Worm (Caenorhabditis elegans) whole organism, L3 larva: ENCODE data around the gene C18B2.2.

Source experiments
- R02D3.7 ChIP-seq: fragments of 150-350 bp; optimal IDR thresholded peaks from 2 replicates; lab custom pipeline; 2014; ENCODE audit warnings: missing biosample characterization, missing genetic modification characterization
- ZK546.5 ChIP-seq: sonication (generic microtip); optimal IDR thresholded peaks from 2 replicates; lab custom pipeline; 2017; ENCODE audit warnings: missing biosample characterization, missing genetic modification characterization
- ama-1 ChIP-seq: fragments of 150-350 bp; optimal IDR thresholded peaks from 2 replicates; lab custom pipeline; 2018
- ceh-28 ChIP-seq: fragments of 150-350 bp; optimal IDR thresholded peaks from 2 replicates; lab custom pipeline; 2014; ENCODE audit warnings: missing biosample characterization, missing genetic modification reagents, missing genetic modification characterization
- daf-12 ChIP-seq: fragments of 150-350 bp; optimal IDR thresholded peaks from 2 replicates; lab custom pipeline; 2014; ENCODE audit warnings: missing biosample characterization, missing genetic modification reagents, missing genetic modification characterization
- egl-5 ChIP-seq: fragments of 150-350 bp; optimal IDR thresholded peaks from 2 replicates; lab custom pipeline; 2017; ENCODE audit warnings: missing biosample characterization, missing genetic modification reagents, missing genetic modification characterization, inconsistent platforms
- elt-1 ChIP-seq: fragments of 150-350 bp; optimal IDR thresholded peaks from 2 replicates; lab custom pipeline; 2014; ENCODE audit warnings: missing biosample characterization, missing genetic modification characterization
- elt-2 ChIP-seq: sonication (generic microtip); optimal IDR thresholded peaks from 2 replicates; lab custom pipeline; 2016; ENCODE audit warnings: missing genetic modification reagents, mild to moderate bottlenecking, missing genetic modification characterization, missing compliant biosample characterization
- elt-3 ChIP-seq, 3 experiments: fragments of 150-350 bp in 1 of 3; sonication (generic microtip) in 2 of 3; optimal IDR thresholded peaks; 2 replicates in 2 of 3; 4 replicates in 1 of 3; lab custom pipeline; 2014 to 2017; ENCODE audit warnings: missing biosample characterization in 3 of 3, missing genetic modification characterization in 3 of 3
- fkh-10 ChIP-seq: sonication (generic microtip); optimal IDR thresholded peaks from 2 replicates; lab custom pipeline; 2017; ENCODE audit warnings: missing biosample characterization, missing genetic modification reagents, missing genetic modification characterization
- fos-1 ChIP-seq: fragments of 150-350 bp; optimal IDR thresholded peaks from 2 replicates; lab custom pipeline; 2014; ENCODE audit warnings: missing biosample characterization, missing genetic modification characterization
- hmg-11 ChIP-seq: sonication (generic microtip); optimal IDR thresholded peaks from 2 replicates; lab custom pipeline; 2016; ENCODE audit warnings: missing genetic modification characterization, missing compliant biosample characterization
- jun-1 ChIP-seq: fragments of 150-350 bp; optimal IDR thresholded peaks from 2 replicates; lab custom pipeline; 2014; ENCODE audit warnings: missing biosample characterization, missing genetic modification reagents, missing genetic modification characterization
- lin-15B ChIP-seq: fragments of 150-350 bp; optimal IDR thresholded peaks from 2 replicates; lab custom pipeline; 2014; ENCODE audit warnings: missing biosample characterization, missing genetic modification characterization
- lin-39 ChIP-seq: fragments of 150-350 bp; optimal IDR thresholded peaks from 2 replicates; lab custom pipeline; 2018; ENCODE audit warnings: missing biosample characterization, missing genetic modification reagents, missing genetic modification characterization
- mdl-1 ChIP-seq: fragments of 150-350 bp; optimal IDR thresholded peaks from 2 replicates; lab custom pipeline; 2014; ENCODE audit warnings: missing biosample characterization, missing genetic modification characterization
- mml-1 ChIP-seq: fragments of 150-350 bp; sonication (generic microtip); optimal IDR thresholded peaks from 3 replicates; lab custom pipeline; 2014; ENCODE audit warnings: missing biosample characterization, missing genetic modification characterization
- nfya-1 ChIP-seq: sonication (generic microtip); optimal IDR thresholded peaks from 2 replicates; lab custom pipeline; 2017; ENCODE audit warnings: missing genetic modification characterization, mild to moderate bottlenecking, missing compliant biosample characterization, antibody characterized with exemption, moderate library complexity; ENCODE audit not compliant: insufficient read depth
- nhr-23 ChIP-seq: fragments of 150-350 bp; optimal IDR thresholded peaks from 2 replicates; lab custom pipeline; 2014; ENCODE audit warnings: missing biosample characterization, missing genetic modification reagents, missing genetic modification characterization
- nhr-237 ChIP-seq: fragments of 150-350 bp; optimal IDR thresholded peaks from 2 replicates; lab custom pipeline; 2014; ENCODE audit warnings: missing biosample characterization, missing genetic modification characterization
- nhr-76 ChIP-seq: fragments of 150-350 bp; sonication (generic microtip); optimal IDR thresholded peaks from 5 replicates; lab custom pipeline; 2014; ENCODE audit warnings: missing biosample characterization, missing genetic modification characterization
- nhr-77 ChIP-seq: fragments of 150-350 bp; optimal IDR thresholded peaks from 2 replicates; lab custom pipeline; 2014; ENCODE audit warnings: missing biosample characterization, missing genetic modification characterization
- pqm-1 ChIP-seq: fragments of 150-350 bp; optimal IDR thresholded peaks from 2 replicates; lab custom pipeline; 2017; ENCODE audit warnings: missing biosample characterization, missing genetic modification characterization, inconsistent platforms
- sea-2 ChIP-seq: fragments of 150-350 bp; sonication (generic microtip); optimal IDR thresholded peaks from 4 replicates; lab custom pipeline; 2014; ENCODE audit warnings: missing biosample characterization, missing genetic modification reagents, missing genetic modification characterization
- skn-1 ChIP-seq: fragments of 150-350 bp; optimal IDR thresholded peaks from 2 replicates; lab custom pipeline; 2014; ENCODE audit warnings: missing biosample characterization, missing genetic modification characterization
- snpc-4 ChIP-seq: fragments of 150-350 bp; optimal IDR thresholded peaks from 2 replicates; lab custom pipeline; 2014; ENCODE audit warnings: missing biosample characterization, missing genetic modification characterization
- unc-39 ChIP-seq: sonication (generic microtip); optimal IDR thresholded peaks from 4 replicates; lab custom pipeline; 2017; ENCODE audit warnings: missing biosample characterization, missing genetic modification characterization
- unc-62 ChIP-seq: fragments of 150-350 bp; sonication (generic microtip); optimal IDR thresholded peaks from 4 replicates; lab custom pipeline; 2014; ENCODE audit warnings: missing biosample characterization, missing genetic modification reagents, missing genetic modification characterization
- zag-1 ChIP-seq: fragments of 150-350 bp; optimal IDR thresholded peaks from 2 replicates; lab custom pipeline; 2014; ENCODE audit warnings: missing biosample characterization, missing genetic modification characterization
- ztf-11 ChIP-seq: fragments of 150-350 bp; optimal IDR thresholded peaks from 2 replicates; lab custom pipeline; 2014; ENCODE audit warnings: missing biosample characterization, missing genetic modification characterization
- ztf-4 ChIP-seq: fragments of 150-350 bp; optimal IDR thresholded peaks from 2 replicates; lab custom pipeline; 2014; ENCODE audit warnings: missing biosample characterization, missing genetic modification characterization

C18B2.2 gene

ce11 chrX:3654623-3655022 is 31.4 kb downstream of the C18B2.2 start, which contains the start of gene R11G1.11:
TSS of gene R11G1.11 (plus strand) at chrX:3654923.
- TF ChIP-seq nhr-77 (no peak), nhr-23 (tag; lab: Kevin White, UChicago) (peak; percentile 52)

- TF ChIP-seq ztf-11 (no peak), ZK546.5 (tag; lab: Kevin White, UChicago) (no peak), skn-1 (tag; lab: Kevin White, UChicago) (no peak), hmg-11 (tag; lab: Kevin White, UChicago) (no peak), elt-3 (tag; optimal IDR thresholded peaks at IDR 0.05; lab: Kevin White, UChicago) (no peak)
Observed at ce11 chrX:3655972-3656371, 32.7 kb downstream of the C18B2.2 start, which contains the start of gene R11G1.7. TSS of gene R11G1.7 (plus strand) at chrX:3656272.

ce11 chrX:3659192-3659591 is 35.9 kb downstream of the C18B2.2 start, which contains the start of gene R11G1.1:
TSS of gene R11G1.1 (plus strand) at chrX:3659492.
- no peak for TF ChIP-seq ztf-4
- no peak for TF ChIP-seq zag-1
- no peak for TF ChIP-seq mdl-1
- TF ChIP-seq elt-3 (tag; optimal IDR thresholded peaks at IDR 0.05; lab: Kevin White, UChicago), result no peak
- no peak for TF ChIP-seq daf-12 (tag; lab: Kevin White, UChicago)
- no peak for TF ChIP-seq elt-1 (tag; lab: Kevin White, UChicago)
- TF ChIP-seq nhr-237 (tag; lab: Kevin White, UChicago), result no peak
- no peak for TF ChIP-seq nhr-76
- TF ChIP-seq pqm-1, result no peak
- no peak for TF ChIP-seq mml-1 (tag; lab: Kevin White, UChicago)
- TF ChIP-seq ztf-11, result no peak
- no peak for TF ChIP-seq fos-1 (tag; lab: Kevin White, UChicago)

ce11 chrX:3668842-3669241 is 45.6 kb downstream of the C18B2.2 start, which contains the start of gene snet-1:
TSS of gene snet-1 (minus strand) at chrX:3668942.
- no peak for TF ChIP-seq ceh-28 (tag; lab: Kevin White, UChicago)

- TF ChIP-seq nhr-76 (no peak), elt-3 (tag; optimal IDR thresholded peaks at IDR 0.05; lab: Kevin White, UChicago) (no peak), egl-5 (tag; lab: Kevin White, UChicago) (no peak), elt-2 (peak; percentile 33)
Observed at ce11 chrX:3671998-3672397, 48.7 kb downstream of the C18B2.2 start, which contains the start of gene C02F12.5. TSS of gene C02F12.5 (minus strand) at chrX:3672098.

ce11 chrX:3673584-3674108 is 50.4 kb downstream of the C18B2.2 start, which contains the start of gene ceh-63:
TSS of gene ceh-63 (minus strand) at chrX:3674058.
- TF ChIP-seq skn-1 (tag; lab: Kevin White, UChicago), result no peak
- TF ChIP-seq zag-1, result no peak
- TF ChIP-seq snpc-4, result no peak
- TF ChIP-seq jun-1, result no peak
- no peak for TF ChIP-seq sea-2 (GFP tag; lab: Kevin White, UChicago)
- TF ChIP-seq nhr-76, result no peak
- TF ChIP-seq unc-62 (GFP tag; lab: Kevin White, UChicago), result no peak
- TF ChIP-seq fos-1 (tag; lab: Kevin White, UChicago), result no peak
- no peak for TF ChIP-seq nfya-1 (tag; lab: Kevin White, UChicago)
- TF ChIP-seq lin-39 (tag; lab: Kevin White, UChicago), result no peak
- no peak for TF ChIP-seq mdl-1
- TF ChIP-seq R02D3.7, result no peak
- no peak for TF ChIP-seq lin-15B (tag; lab: Kevin White, UChicago)
- no peak for TF ChIP-seq fkh-10 (GFP tag; lab: Kevin White, UChicago)
- no peak for TF ChIP-seq unc-39 (tag; lab: Kevin White, UChicago)
- no peak for TF ChIP-seq ama-1
